Fruit fly (Drosophila melanogaster) whole organism, embryonic: ENCODE results near the gene CG14439.

Source experiments
- Abd-B ChIP-seq: fragments of 200-800 bp; sonication (Bioruptor generic); optimal IDR thresholded peaks from 2 replicates; lab custom pipeline; 2018; ENCODE audit warnings: missing biosample characterization, mild to moderate bottlenecking, missing genetic modification characterization, moderate library complexity
- Atf-2 ChIP-seq: fragments of 200-800 bp; sonication (Bioruptor generic); optimal IDR thresholded peaks from 2 replicates; lab custom pipeline; 2016; ENCODE audit warnings: missing biosample characterization, missing genetic modification characterization
- CG10267 ChIP-seq: fragments of 200-800 bp; sonication (Bioruptor generic); optimal IDR thresholded peaks from 2 replicates; lab custom pipeline; 2018; ENCODE audit warnings: missing biosample characterization, mild to moderate bottlenecking, missing genetic modification characterization, moderate library complexity
- CG10366 ChIP-seq: fragments of 200-800 bp; sonication (Bioruptor generic); IDR thresholded peaks from 2 replicates; pipeline ENCODE4 v1.3.6; 2022; ENCODE audit warnings: missing biosample characterization, missing genetic modification characterization
- CG11723 ChIP-seq: fragments of 200-800 bp; sonication (Bioruptor generic); optimal IDR thresholded peaks from 2 replicates; lab custom pipeline; 2017; ENCODE audit warnings: missing biosample characterization, mild to moderate bottlenecking, missing genetic modification characterization
- CG12071 ChIP-seq: fragments of 200-800 bp; sonication (Bioruptor generic); optimal IDR thresholded peaks from 3 replicates; lab custom pipeline; 2018; ENCODE audit warnings: missing biosample characterization, mild to moderate bottlenecking, missing genetic modification characterization
- CG13424 ChIP-seq: fragments of 200-800 bp; sonication (Bioruptor generic); optimal IDR thresholded peaks from 2 replicates; lab custom pipeline; 2019; ENCODE audit warnings: missing biosample characterization, mild to moderate bottlenecking, missing genetic modification characterization, moderate library complexity
- CG13894 ChIP-seq: fragments of 200-800 bp; sonication (Bioruptor generic); optimal IDR thresholded peaks from 3 replicates; lab custom pipeline; 2018; ENCODE audit warnings: missing biosample characterization, mild to moderate bottlenecking, missing genetic modification characterization, moderate library complexity
- CG14667 ChIP-seq: fragments of 200-800 bp; sonication (Bioruptor generic); IDR thresholded peaks from 2 replicates; pipeline ENCODE4 v1.3.6; 2022; ENCODE audit warnings: missing biosample characterization, missing genetic modification characterization
- CG15073 ChIP-seq: fragments of 200-800 bp; sonication (Bioruptor generic); optimal IDR thresholded peaks from 2 replicates; lab custom pipeline; 2016; ENCODE audit warnings: missing biosample characterization, missing genetic modification characterization
- CG16863 ChIP-seq: fragments of 200-800 bp; sonication (Bioruptor generic); optimal IDR thresholded peaks from 3 replicates; lab custom pipeline; 2016; ENCODE audit warnings: missing biosample characterization, missing genetic modification characterization
- CG17912 ChIP-seq: fragments of 200-800 bp; sonication (Bioruptor generic); optimal IDR thresholded peaks from 2 replicates; lab custom pipeline; 2018; ENCODE audit warnings: missing biosample characterization, mild to moderate bottlenecking, missing genetic modification characterization
- CG1832 ChIP-seq: fragments of 200-800 bp; sonication (Bioruptor generic); optimal IDR thresholded peaks from 2 replicates; lab custom pipeline; 2017; ENCODE audit warnings: missing biosample characterization, mild to moderate bottlenecking, missing genetic modification characterization, inconsistent platforms
- CG2129 ChIP-seq: fragments of 200-800 bp; sonication (Bioruptor generic); IDR thresholded peaks from 2 replicates; pipeline ENCODE4 v1.3.6; 2022; ENCODE audit warnings: missing biosample characterization, missing genetic modification characterization; ENCODE audit not compliant: partially characterized antibody
- CG30403 ChIP-seq: fragments of 200-800 bp; sonication (Bioruptor generic); optimal IDR thresholded peaks from 3 replicates; lab custom pipeline; 2016; ENCODE audit warnings: missing biosample characterization, missing genetic modification characterization
- CG6272 ChIP-seq: fragments of 200-800 bp; sonication (Bioruptor generic); IDR thresholded peaks from 2 replicates; pipeline ENCODE4 v1.3.6; 2022; ENCODE audit warnings: missing biosample characterization, missing genetic modification characterization
- CG6813 ChIP-seq: fragments of 200-800 bp; sonication (Bioruptor generic); optimal IDR thresholded peaks from 2 replicates; lab custom pipeline; 2017; ENCODE audit warnings: missing biosample characterization, missing genetic modification characterization, mild to moderate bottlenecking, moderate library complexity, missing genetic modification reagents
- CG8388 ChIP-seq: fragments of 200-800 bp; sonication (Bioruptor generic); optimal IDR thresholded peaks from 2 replicates; lab custom pipeline; 2019; ENCODE audit warnings: missing biosample characterization, mild to moderate bottlenecking, missing genetic modification characterization, moderate library complexity
- CG8944 ChIP-seq: fragments of 200-800 bp; sonication (Bioruptor generic); optimal IDR thresholded peaks from 3 replicates; lab custom pipeline; 2016; ENCODE audit warnings: missing biosample characterization, missing genetic modification characterization
- CG9437 ChIP-seq: fragments of 200-800 bp; sonication (Bioruptor generic); optimal IDR thresholded peaks from 2 replicates; lab custom pipeline; 2018; ENCODE audit warnings: missing biosample characterization, mild to moderate bottlenecking, missing genetic modification characterization
- Camta ChIP-seq: fragments of 200-800 bp; sonication (Bioruptor generic); optimal IDR thresholded peaks from 2 replicates; lab custom pipeline; 2016; ENCODE audit warnings: missing biosample characterization, missing genetic modification characterization
- D ChIP-seq, 2 experiments: fragments of 200-800 bp in 1 of 2; fragments of >200 bp in 1 of 2; sonication (Bioruptor generic) in 1 of 2; optimal IDR thresholded peaks; 2 replicates in 1 of 2; 3 replicates in 1 of 2; lab custom pipeline; 2017; ENCODE audit warnings: mild to moderate bottlenecking in 1 of 2, missing biosample characterization in 1 of 2, missing genetic modification characterization in 1 of 2, missing genetic modification reagents in 1 of 2
- Drgx ChIP-seq: fragments of 200-800 bp; sonication (Bioruptor generic); IDR thresholded peaks from 2 replicates; pipeline ENCODE4 v1.3.6; 2022; ENCODE audit warnings: missing biosample characterization, missing genetic modification characterization
- Ets97D ChIP-seq: fragments of 200-800 bp; sonication (Bioruptor generic); optimal IDR thresholded peaks from 3 replicates; lab custom pipeline; 2016; ENCODE audit warnings: missing biosample characterization, missing genetic modification characterization
- Gsc ChIP-seq: fragments of 200-800 bp; sonication (Bioruptor generic); IDR thresholded peaks from 2 replicates; pipeline ENCODE4 v1.3.6; 2022; ENCODE audit warnings: missing biosample characterization, missing genetic modification characterization
- Gug ChIP-seq: fragments of 200-800 bp; sonication (Bioruptor generic); IDR thresholded peaks from 4 replicates; pipeline ENCODE4 v1.3.6; 2022; ENCODE audit warnings: missing biosample characterization, missing genetic modification characterization
- Jarid2 ChIP-seq: fragments of 200-800 bp; sonication (Bioruptor generic); optimal IDR thresholded peaks from 3 replicates; lab custom pipeline; 2017; ENCODE audit warnings: mild to moderate bottlenecking, missing biosample characterization, missing genetic modification reagents, missing genetic modification characterization
- Nf-YA ChIP-seq: fragments of 200-800 bp; sonication (Bioruptor generic); IDR thresholded peaks from 2 replicates; pipeline ENCODE4 v1.3.6; 2022; ENCODE audit warnings: missing biosample characterization, missing genetic modification characterization
- Oaz ChIP-seq: fragments of 200-800 bp; sonication (Bioruptor generic); IDR thresholded peaks from 2 replicates; pipeline ENCODE4 v1.3.6; 2022; ENCODE audit warnings: missing biosample characterization, missing genetic modification characterization
- chn ChIP-seq: fragments of 200-800 bp; sonication (Bioruptor generic); optimal IDR thresholded peaks from 2 replicates; lab custom pipeline; 2016; ENCODE audit warnings: missing biosample characterization, missing genetic modification characterization
- dysf ChIP-seq: fragments of 200-800 bp; sonication (Bioruptor generic); IDR thresholded peaks from 3 replicates; pipeline ENCODE4 v1.3.6; 2022; ENCODE audit warnings: missing biosample characterization, missing genetic modification characterization
- fd64A ChIP-seq: fragments of 200-800 bp; sonication (Bioruptor generic); optimal IDR thresholded peaks from 3 replicates; lab custom pipeline; 2018; ENCODE audit warnings: missing biosample characterization, mild to moderate bottlenecking, missing genetic modification characterization
- fru ChIP-seq: fragments of >200 bp; optimal IDR thresholded peaks from 2 replicates; lab custom pipeline; 2017
- gcm2 ChIP-seq: fragments of 200-800 bp; sonication (Bioruptor generic); optimal IDR thresholded peaks from 2 replicates; lab custom pipeline; 2016; ENCODE audit warnings: missing biosample characterization, missing genetic modification characterization
- hkb ChIP-seq, 2 experiments: fragments of 200-800 bp in 1 of 2; fragments of >200 bp in 1 of 2; sonication (Bioruptor generic) in 1 of 2; IDR thresholded peaks in 1 of 2; optimal IDR thresholded peaks in 1 of 2; 2 replicates each; pipeline versions ENCODE4 v1.3.6 to Lab custom; 2017 to 2022; ENCODE audit warnings: missing biosample characterization in 1 of 2, missing genetic modification characterization in 1 of 2
- lab ChIP-seq: fragments of 200-800 bp; sonication (Bioruptor generic); optimal IDR thresholded peaks from 3 replicates; lab custom pipeline; 2017; ENCODE audit warnings: missing biosample characterization, missing genetic modification characterization, mild to moderate bottlenecking, moderate library complexity, missing genetic modification reagents
- nom ChIP-seq: fragments of 200-800 bp; sonication (Bioruptor generic); optimal IDR thresholded peaks from 2 replicates; lab custom pipeline; 2017; ENCODE audit warnings: missing biosample characterization, missing genetic modification characterization, mild to moderate bottlenecking, moderate library complexity, missing genetic modification reagents
- pum ChIP-seq: fragments of 200-800 bp; sonication (Bioruptor generic); optimal IDR thresholded peaks from 2 replicates; lab custom pipeline; 2016; ENCODE audit warnings: missing biosample characterization, missing genetic modification characterization
- row ChIP-seq: fragments of 200-800 bp; sonication (Bioruptor generic); IDR thresholded peaks from 3 replicates; pipeline ENCODE4 v1.3.6; 2022; ENCODE audit warnings: missing biosample characterization, missing genetic modification characterization
- sc ChIP-seq, 3 experiments: fragments of >200 bp in 2 of 3; fragments of 200-800 bp in 1 of 3; sonication (Bioruptor generic) in 1 of 3; optimal IDR thresholded peaks; 2 replicates in 2 of 3; 3 replicates in 1 of 3; lab custom pipeline; 2017; ENCODE audit warnings: mild to moderate bottlenecking in 1 of 3, missing biosample characterization in 1 of 3, missing genetic modification characterization in 1 of 3, missing genetic modification reagents in 1 of 3
- slou ChIP-seq: fragments of 200-800 bp; sonication (Bioruptor generic); optimal IDR thresholded peaks from 3 replicates; lab custom pipeline; 2016; ENCODE audit warnings: missing biosample characterization, missing genetic modification characterization
- sna ChIP-seq: fragments of 200-800 bp; sonication (Bioruptor generic); IDR thresholded peaks from 2 replicates; pipeline ENCODE4 v1.3.6; 2022; ENCODE audit warnings: missing biosample characterization, missing genetic modification characterization; ENCODE audit not compliant: partially characterized antibody
- stc ChIP-seq: fragments of 200-800 bp; sonication (Bioruptor generic); IDR thresholded peaks from 2 replicates; pipeline ENCODE4 v1.3.6; 2022; ENCODE audit warnings: missing biosample characterization, missing genetic modification characterization
- tap ChIP-seq: fragments of 200-800 bp; optimal IDR thresholded peaks from 3 replicates; lab custom pipeline; 2019; ENCODE audit warnings: missing biosample characterization, mild to moderate bottlenecking, missing genetic modification characterization, moderate library complexity
- tio ChIP-seq: fragments of 200-800 bp; sonication (Bioruptor generic); optimal IDR thresholded peaks from 2 replicates; lab custom pipeline; 2017; ENCODE audit warnings: missing biosample characterization, missing genetic modification characterization, inconsistent platforms
- trem ChIP-seq: fragments of 200-800 bp; optimal IDR thresholded peaks from 3 replicates; lab custom pipeline; 2019; ENCODE audit warnings: missing biosample characterization, mild to moderate bottlenecking, missing genetic modification characterization, moderate library complexity
- trh ChIP-seq: fragments of 200-800 bp; sonication (Bioruptor generic); optimal IDR thresholded peaks from 2 replicates; lab custom pipeline; 2016; ENCODE audit warnings: missing biosample characterization, missing genetic modification characterization
- twi ChIP-seq: fragments of 200-800 bp; optimal IDR thresholded peaks from 2 replicates; lab custom pipeline; 2019; ENCODE audit warnings: missing biosample characterization, mild to moderate bottlenecking, missing genetic modification characterization, moderate library complexity
- zfh1 ChIP-seq: fragments of 200-800 bp; sonication (Bioruptor generic); IDR thresholded peaks from 3 replicates; pipeline ENCODE4 v1.3.6; 2022; ENCODE audit warnings: missing biosample characterization, missing genetic modification characterization

Gene CG14439

dm6 chrX:6794190-6794589, 46.8 kb downstream of the CG14439 start (continued):
- TF ChIP-seq CG14667 = peak; percentile 74
- TF ChIP-seq CG2129 (GFP tag; lab: Robert Waterston, UW) = no peak
- TF ChIP-seq Camta = peak; percentile 74
- peak; percentile 29 for TF ChIP-seq CG17912 (GFP tag; lab: Kevin White, UChicago)
- TF ChIP-seq CG1832 (GFP tag; lab: Kevin White, UChicago) = no peak
- TF ChIP-seq CG15073 (GFP tag; lab: Kevin White, UChicago) = no peak
- TF ChIP-seq nom (GFP tag; lab: Kevin White, UChicago) = no peak
- peak; percentile 56 for TF ChIP-seq Ets97D
- TF ChIP-seq dysf (GFP tag; lab: Robert Waterston, UW) = peak; percentile 90
- TF ChIP-seq Oaz (GFP tag; lab: Robert Waterston, UW) = peak; percentile 65; the same call in 1 of the 2 replicates
- TF ChIP-seq Abd-B (GFP tag; lab: Kevin White, UChicago) = peak; percentile 81
- TF ChIP-seq fru = no peak
- TF ChIP-seq fd64A (GFP tag; lab: Kevin White, UChicago) = peak; percentile 12
- peak; percentile 91 for TF ChIP-seq CG12071 (GFP tag; lab: Kevin White, UChicago)
- peak; percentile 76 for TF ChIP-seq CG8944 (GFP tag; lab: Kevin White, UChicago)
- no peak for TF ChIP-seq sna (GFP tag; lab: Robert Waterston, UW)
- peak; percentile 87 for TF ChIP-seq zfh1 (GFP tag; lab: Robert Waterston, UW)
- peak; percentile 84 for TF ChIP-seq row (GFP tag; lab: Robert Waterston, UW)
- TF ChIP-seq CG30403 (GFP tag; lab: Kevin White, UChicago) = peak; percentile 80
- TF ChIP-seq tap (tag; lab: Kevin White, UChicago) = peak; percentile 77
- TF ChIP-seq trh (GFP tag; lab: Kevin White, UChicago) = peak; percentile 35
- peak; percentile 74 for TF ChIP-seq CG16863
- peak; percentile 53 for TF ChIP-seq CG10267
- peak; percentile 89 for TF ChIP-seq lab (GFP tag; lab: Kevin White, UChicago)
- peak; percentile 77 for TF ChIP-seq gcm2 (GFP tag; lab: Kevin White, UChicago)
- TF ChIP-seq CG9437 (GFP tag; lab: Kevin White, UChicago) = peak; percentile 64
- 0 out of 2 replicates have a peak, but pooled peaks have one; percentile 28 for TF ChIP-seq CG6272
- TF ChIP-seq hkb (optimal IDR thresholded peaks at IDR 0.05; lab: Kevin White, UChicago) = no peak
- peak; percentile 87 for TF ChIP-seq hkb (GFP tag; IDR thresholded peaks at IDR 0.05; lab: Robert Waterston, UW)
- peak; percentile 89 for TF ChIP-seq Drgx (GFP tag; lab: Robert Waterston, UW)
- TF ChIP-seq CG8388 (GFP tag; lab: Kevin White, UChicago) = peak; percentile 73
- no peak for TF ChIP-seq sc (optimal IDR thresholded peaks at IDR 0.05; lab: Kevin White, UChicago)
- peak; percentile 27 for TF ChIP-seq sc (GFP tag; optimal IDR thresholded peaks at IDR 0.05; lab: Kevin White, UChicago)
- peak; percentile 43 for TF ChIP-seq trem (tag; lab: Kevin White, UChicago)
- TF ChIP-seq D (optimal IDR thresholded peaks at IDR 0.05; lab: Kevin White, UChicago) = no peak
- TF ChIP-seq D (GFP tag; optimal IDR thresholded peaks at IDR 0.05; lab: Kevin White, UChicago) = peak; percentile 41
- peak; percentile 69 for TF ChIP-seq CG11723 (GFP tag; lab: Kevin White, UChicago)
- TF ChIP-seq Atf-2 (GFP tag; lab: Kevin White, UChicago) = peak; percentile 79
- TF ChIP-seq Jarid2 (GFP tag; lab: Kevin White, UChicago) = peak; percentile 51
- TF ChIP-seq Gsc (GFP tag; lab: Robert Waterston, UW) = peak; percentile 40; the same call in 1 of the 2 replicates
- peak; percentile 81 for TF ChIP-seq CG13424
- peak; percentile 83 for TF ChIP-seq Gug (GFP tag; lab: Robert Waterston, UW)
- TF ChIP-seq tio (GFP tag; lab: Kevin White, UChicago) = peak; percentile 80
- TF ChIP-seq stc (GFP tag; lab: Robert Waterston, UW) = peak; percentile 83
- peak; percentile 56 for TF ChIP-seq pum
- peak; percentile 68 for TF ChIP-seq Nf-YA (GFP tag; lab: Robert Waterston, UW)
- TF ChIP-seq CG13894 (tag; lab: Kevin White, UChicago) = peak; percentile 31
- TF ChIP-seq CG6813 (GFP tag; lab: Kevin White, UChicago) = peak; percentile 82
- TF ChIP-seq slou (GFP tag; lab: Kevin White, UChicago) = peak; percentile 45
- TF ChIP-seq CG10366 = peak; percentile 91
- peak; percentile 79 for TF ChIP-seq chn (GFP tag; lab: Kevin White, UChicago)
- no peak for TF ChIP-seq twi (tag; lab: Kevin White, UChicago)
